Worm (Caenorhabditis elegans) whole organism, young adult: Measurements from ENCODE around the gene C08F1.10.

Experiments
- B0035.1 ChIP-seq: sonication (generic microtip); optimal IDR thresholded peaks from 2 replicates; lab custom pipeline; 2016; ENCODE audit warnings: missing genetic modification characterization, mild to moderate bottlenecking, missing compliant biosample characterization, missing genotype, missing genetic modification reagents
- B0336.3 ChIP-seq: fragments of 200-800 bp; sonication (Bioruptor generic); IDR thresholded peaks from 2 replicates; pipeline ENCODE4 v1.3.6; 2022; ENCODE audit warnings: missing genetic modification characterization, missing compliant biosample characterization
- C17E4.6 ChIP-seq: fragments of 200-800 bp; sonication (Bioruptor generic); IDR thresholded peaks from 2 replicates; pipeline ENCODE4 v1.3.6; 2022; ENCODE audit warnings: missing genetic modification reagents, missing genetic modification characterization, missing compliant biosample characterization
- F10E7.11 ChIP-seq: sonication (generic microtip); optimal IDR thresholded peaks from 2 replicates; lab custom pipeline; 2017; ENCODE audit warnings: mild to moderate bottlenecking, missing genetic modification characterization, moderate library complexity, missing compliant biosample characterization
- F22D6.2 ChIP-seq: sonication (generic microtip); optimal IDR thresholded peaks from 2 replicates; lab custom pipeline; 2016; ENCODE audit warnings: mild to moderate bottlenecking, missing genetic modification characterization, missing compliant biosample characterization
- F23B12.7 ChIP-seq: sonication (generic microtip); optimal IDR thresholded peaks from 2 replicates; lab custom pipeline; 2017; ENCODE audit warnings: missing genetic modification characterization, mild to moderate bottlenecking, missing compliant biosample characterization, antibody characterized with exemption, moderate library complexity; ENCODE audit not compliant: insufficient read depth
- F49E8.2 ChIP-seq: sonication (generic microtip); optimal IDR thresholded peaks from 3 replicates; lab custom pipeline; 2017; ENCODE audit warnings: missing genetic modification characterization, mild to moderate bottlenecking, missing compliant biosample characterization, antibody characterized with exemption, moderate library complexity; ENCODE audit not compliant: insufficient read depth
- F52B5.7 ChIP-seq: sonication (generic microtip); optimal IDR thresholded peaks from 2 replicates; lab custom pipeline; 2016; ENCODE audit warnings: mild to moderate bottlenecking, missing genetic modification characterization, missing compliant biosample characterization
- K12H6.12 ChIP-seq: fragments of 200-800 bp; sonication (Bioruptor generic); optimal IDR thresholded peaks from 2 replicates; lab custom pipeline; 2018; ENCODE audit warnings: mild to moderate bottlenecking, missing genetic modification characterization, missing compliant biosample characterization
- T26A5.8 ChIP-seq: sonication (generic microtip); optimal IDR thresholded peaks from 2 replicates; lab custom pipeline; 2016; ENCODE audit warnings: missing genetic modification characterization, missing compliant biosample characterization
- Y56A3A.18 ChIP-seq: fragments of 200-800 bp; sonication (Bioruptor generic); IDR thresholded peaks from 2 replicates; pipeline ENCODE4 v1.3.6; 2022; ENCODE audit warnings: missing genetic modification reagents, missing genetic modification characterization, missing compliant biosample characterization
- Y95B8A.8 ChIP-seq: fragments of 200-800 bp; sonication (Bioruptor generic); IDR thresholded peaks from 2 replicates; pipeline ENCODE4 v1.3.6; 2022; ENCODE audit warnings: missing genetic modification reagents, missing genetic modification characterization, missing compliant biosample characterization
- ama-1 ChIP-seq, 3 experiments: fragments of 150-350 bp in 1 of 3; sonication (generic microtip) in 2 of 3; optimal IDR thresholded peaks; 2 replicates each; lab custom pipeline; 2014 to 2018; ENCODE audit warnings: missing biosample characterization in 2 of 3, missing genetic modification characterization in 2 of 3, missing genetic modification reagents in 2 of 3
- atf-7 ChIP-seq: sonication (generic microtip); optimal IDR thresholded peaks from 2 replicates; lab custom pipeline; 2017; ENCODE audit warnings: mild to moderate bottlenecking, missing genetic modification characterization, missing compliant biosample characterization
- attf-5 ChIP-seq: fragments of 200-800 bp; sonication (Bioruptor generic); optimal IDR thresholded peaks from 2 replicates; lab custom pipeline; 2018; ENCODE audit warnings: mild to moderate bottlenecking, missing genetic modification characterization, missing compliant biosample characterization
- cebp-1 ChIP-seq, 2 experiments: fragments of 200-800 bp in 1 of 2; sonication (Bioruptor generic) in 1 of 2; sonication (generic microtip) in 1 of 2; IDR thresholded peaks in 1 of 2; optimal IDR thresholded peaks in 1 of 2; 2 replicates each; pipeline versions ENCODE4 v1.3.6 to Lab custom; 2017 to 2022; ENCODE audit warnings: missing compliant biosample characterization in 2 of 2, missing genetic modification characterization in 2 of 2, mild to moderate bottlenecking in 1 of 2, missing genetic modification reagents in 1 of 2, moderate library complexity in 1 of 2
- ceh-58 ChIP-seq: fragments of 200-800 bp; sonication (Bioruptor generic); IDR thresholded peaks from 2 replicates; pipeline ENCODE4 v1.3.6; 2022; ENCODE audit warnings: missing genetic modification characterization, missing compliant biosample characterization
- dox-1 ChIP-seq: fragments of 200-800 bp; sonication (Bioruptor generic); IDR thresholded peaks from 2 replicates; pipeline ENCODE4 v1.3.6; 2022; ENCODE audit warnings: missing genetic modification reagents, missing genetic modification characterization, missing compliant biosample characterization
- egl-44 ChIP-seq: fragments of 200-800 bp; sonication (Bioruptor generic); IDR thresholded peaks from 2 replicates; pipeline ENCODE4 v1.3.6; 2022; ENCODE audit warnings: missing genetic modification reagents, missing genetic modification characterization, missing compliant biosample characterization
- gei-17 ChIP-seq: fragments of 200-800 bp; sonication (Bioruptor generic); optimal IDR thresholded peaks from 2 replicates; lab custom pipeline; 2018; ENCODE audit warnings: mild to moderate bottlenecking, missing genetic modification characterization, missing compliant biosample characterization
- hlh-26 ChIP-seq: fragments of 200-800 bp; sonication (Bioruptor generic); conservative IDR thresholded peaks from 2 replicates; pipeline ENCODE4 v1.3.6; 2022; ENCODE audit warnings: missing genetic modification reagents, missing genetic modification characterization, missing compliant biosample characterization
- hmg-1.2 ChIP-seq: fragments of 200-800 bp; sonication (Bioruptor generic); IDR thresholded peaks from 2 replicates; pipeline ENCODE4 v1.3.6; 2022; ENCODE audit warnings: missing genetic modification reagents, missing genetic modification characterization, missing compliant biosample characterization
- hsf-1 ChIP-seq: fragments of 200-800 bp; sonication (Bioruptor generic); IDR thresholded peaks from 2 replicates; pipeline ENCODE4 v1.3.6; 2022; ENCODE audit warnings: missing genetic modification reagents, missing genetic modification characterization, missing compliant biosample characterization
- lin-35 ChIP-seq, 3 experiments: fragments of 150-350 bp in 2 of 3; sonication (generic microtip) in 1 of 3; optimal IDR thresholded peaks; 2 replicates each; lab custom pipeline; 2014 to 2018; ENCODE audit warnings: missing biosample characterization in 3 of 3, missing genetic modification characterization in 3 of 3, missing genetic modification reagents in 3 of 3
- lin-40 ChIP-seq: sonication (generic microtip); optimal IDR thresholded peaks from 2 replicates; lab custom pipeline; 2016; ENCODE audit warnings: missing genetic modification characterization, mild to moderate bottlenecking, missing compliant biosample characterization, missing genotype, missing genetic modification reagents
- lir-1 ChIP-seq: fragments of 200-800 bp; sonication (Bioruptor generic); conservative IDR thresholded peaks from 2 replicates; pipeline ENCODE4 v1.3.6; 2022; ENCODE audit warnings: missing genetic modification reagents, missing genetic modification characterization, missing compliant biosample characterization
- lsy-27 ChIP-seq: sonication (generic microtip); optimal IDR thresholded peaks from 2 replicates; lab custom pipeline; 2017; ENCODE audit warnings: missing genetic modification characterization, mild to moderate bottlenecking, missing compliant biosample characterization, antibody characterized with exemption, missing genotype, borderline replicate concordance; ENCODE audit not compliant: insufficient read depth
- madf-10 ChIP-seq: sonication (generic microtip); optimal IDR thresholded peaks from 2 replicates; lab custom pipeline; 2016; ENCODE audit warnings: mild to moderate bottlenecking, missing genetic modification characterization, missing compliant biosample characterization
- mel-28 ChIP-seq: sonication (generic microtip); optimal IDR thresholded peaks from 2 replicates; lab custom pipeline; 2016; ENCODE audit warnings: borderline replicate concordance, mild to moderate bottlenecking, missing genetic modification characterization, missing compliant biosample characterization
- mxl-1 ChIP-seq: sonication (generic microtip); optimal IDR thresholded peaks from 2 replicates; lab custom pipeline; 2016; ENCODE audit warnings: missing genetic modification characterization, missing compliant biosample characterization
- nfya-1 ChIP-seq: sonication (generic microtip); optimal IDR thresholded peaks from 2 replicates; lab custom pipeline; 2017; ENCODE audit warnings: antibody characterized with exemption, missing compliant biosample characterization, missing genetic modification characterization, borderline replicate concordance; ENCODE audit not compliant: insufficient read depth
- nfyb-1 ChIP-seq: fragments of 200-800 bp; sonication (Bioruptor generic); IDR thresholded peaks from 2 replicates; pipeline ENCODE4 v1.3.6; 2022; ENCODE audit warnings: missing genetic modification reagents, missing genetic modification characterization, missing compliant biosample characterization
- nhr-80 ChIP-seq: sonication (generic microtip); optimal IDR thresholded peaks from 2 replicates; lab custom pipeline; 2016; ENCODE audit warnings: missing genetic modification characterization, missing compliant biosample characterization
- nhr-90 ChIP-seq: sonication (generic microtip); optimal IDR thresholded peaks from 2 replicates; lab custom pipeline; 2016; ENCODE audit warnings: missing genotype, mild to moderate bottlenecking, missing genetic modification characterization, missing compliant biosample characterization
- pha-4 ChIP-seq: fragments of 150-350 bp; sonication (generic microtip); optimal IDR thresholded peaks from 2 replicates; lab custom pipeline; 2014; ENCODE audit warnings: missing biosample characterization, missing genetic modification reagents, missing genetic modification characterization
- rcor-1 ChIP-seq: fragments of 200-800 bp; sonication (Bioruptor generic); IDR thresholded peaks from 2 replicates; pipeline ENCODE4 v1.3.6; 2022; ENCODE audit warnings: missing genetic modification reagents, missing genetic modification characterization, missing compliant biosample characterization
- rec-8 ChIP-seq, 2 experiments: sonication (generic microtip); optimal IDR thresholded peaks; 2 replicates each; lab custom pipeline; 2016; ENCODE audit warnings: mild to moderate bottlenecking in 2 of 2, missing genetic modification characterization in 2 of 2, missing genetic modification reagents in 2 of 2, missing genotype in 2 of 2, missing biosample characterization in 1 of 2, missing compliant biosample characterization in 1 of 2, moderate library complexity in 1 of 2
- snpc-1.1 ChIP-seq: sonication (generic microtip); optimal IDR thresholded peaks from 2 replicates; lab custom pipeline; 2017; ENCODE audit warnings: missing genetic modification characterization, mild to moderate bottlenecking, missing compliant biosample characterization, antibody characterized with exemption, moderate library complexity, missing genotype, missing genetic modification reagents; ENCODE audit not compliant: insufficient read depth
- xnd-1 ChIP-seq: sonication (generic microtip); optimal IDR thresholded peaks from 2 replicates; lab custom pipeline; 2016; ENCODE audit warnings: missing genotype, missing genetic modification reagents, missing genetic modification characterization, missing compliant biosample characterization
- ztf-26 ChIP-seq: sonication (generic microtip); optimal IDR thresholded peaks from 2 replicates; lab custom pipeline; 2017; ENCODE audit warnings: missing genetic modification characterization, missing compliant biosample characterization

Gene C08F1.10

DNA sequence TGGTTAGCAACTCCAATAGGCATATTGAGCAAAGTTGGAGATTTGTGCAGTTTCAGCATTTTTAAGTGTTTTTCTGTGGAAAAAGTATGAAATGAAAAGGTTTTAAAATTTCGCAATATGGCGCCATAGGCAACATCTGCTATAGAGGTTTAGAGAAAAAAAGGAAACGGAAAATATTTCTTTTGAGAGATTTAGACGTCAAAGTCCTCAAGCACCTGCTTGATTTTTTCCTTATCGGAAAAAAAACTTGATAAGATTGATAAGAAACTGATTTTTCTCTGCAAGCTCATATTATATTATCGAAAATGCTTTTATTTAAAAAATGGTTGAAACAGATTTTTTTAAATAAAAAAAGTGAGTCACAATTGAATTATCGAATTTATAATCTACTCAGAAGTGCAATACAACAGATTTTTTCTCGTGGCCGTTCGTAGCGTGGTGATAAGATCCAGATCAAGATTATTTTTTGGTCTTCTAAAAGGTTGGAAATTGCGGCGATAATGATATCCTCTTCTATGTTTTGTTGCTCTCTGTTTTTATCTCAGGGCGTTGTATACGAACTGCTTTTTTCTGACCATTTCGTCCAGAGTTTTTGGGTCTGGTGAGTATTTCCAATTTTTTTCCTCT is 33.9 kb upstream of the C08F1.10 start, which contains the start of gene fbxc-19:
Gene fbxc-19 (plus strand): TSS at position 536 of the 627 bp plus-strand sequence.
- TF ChIP-seq hmg-1.2 (GFP tag; lab: Robert Waterston, UW) (peak; percentile 94), C17E4.6 (GFP tag; lab: Robert Waterston, UW) (no peak), attf-5 (GFP tag; lab: Kevin White, UChicago) (peak; percentile 88), lsy-27 (no peak), T26A5.8 (tag; lab: Kevin White, UChicago) (no peak), gei-17 (GFP tag; lab: Kevin White, UChicago) (peak; percentile 14), dox-1 (0 out of 2 replicates have a peak, but pooled peaks have one; percentile 8), pha-4 (tag; lab: Kevin White, UChicago) (peak; percentile 85), madf-10 (tag; lab: Kevin White, UChicago) (no peak), Y56A3A.18 (no peak), atf-7 (tag; lab: Kevin White, UChicago) (peak; percentile 14), F52B5.7 (tag; lab: Kevin White, UChicago) (no peak), lin-35 (GFP tag; optimal IDR thresholded peaks at IDR 0.05; lab: Kevin White, UChicago) (no peak), cebp-1 (GFP tag; IDR thresholded peaks at IDR 0.05; lab: Robert Waterston, UW) (peak; percentile 99), cebp-1 (tag; optimal IDR thresholded peaks at IDR 0.05; lab: Kevin White, UChicago) (peak; percentile 100), F23B12.7 (tag; lab: Kevin White, UChicago) (no peak), K12H6.12 (tag; lab: Kevin White, UChicago) (no peak), nhr-80 (tag; lab: Kevin White, UChicago) (peak; percentile 68), hsf-1 (GFP tag; lab: Robert Waterston, UW) (no peak)

DNA sequence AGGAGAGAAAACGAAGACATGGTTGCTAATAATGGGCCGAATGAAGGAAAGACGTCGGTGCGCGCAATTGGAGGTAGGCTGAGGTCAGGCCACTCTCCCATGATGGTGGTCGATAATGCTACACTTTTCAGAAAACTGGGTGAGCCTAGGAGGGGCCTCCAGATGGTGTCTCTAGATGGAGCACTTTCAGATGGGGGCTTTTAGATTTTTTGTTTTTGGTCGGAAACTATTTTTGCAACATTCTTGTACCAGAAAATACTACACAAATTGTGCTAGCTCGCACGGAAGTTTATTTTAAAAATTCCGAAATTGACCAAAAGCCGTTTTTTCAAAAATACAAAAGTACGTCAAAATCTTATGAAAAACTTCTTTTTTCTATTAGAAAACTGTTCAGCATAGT is 32.2 kb upstream of the C08F1.10 start, which contains the start of gene fbxb-10:
Gene fbxb-10 (minus strand): TSS at position 101 of the 400 bp plus-strand sequence.
- no peak for TF ChIP-seq lir-1
- TF ChIP-seq hlh-26 (GFP tag; lab: Robert Waterston, UW) = no peak
- no peak for TF ChIP-seq nhr-90
- no peak for TF ChIP-seq nfyb-1 (GFP tag; lab: Robert Waterston, UW)
- TF ChIP-seq dox-1 = no peak
- TF ChIP-seq snpc-1.1 (tag; lab: Kevin White, UChicago) = no peak
- TF ChIP-seq egl-44 (GFP tag; lab: Robert Waterston, UW) = no peak
- TF ChIP-seq mxl-1 (tag; lab: Kevin White, UChicago) = no peak
- TF ChIP-seq ceh-58 = no peak
- no peak for TF ChIP-seq Y95B8A.8 (GFP tag; lab: Robert Waterston, UW)
- no peak for TF ChIP-seq ztf-26 (tag; lab: Kevin White, UChicago)
- TF ChIP-seq B0035.1 (tag; lab: Kevin White, UChicago) = no peak
- no peak for TF ChIP-seq rcor-1 (GFP tag; lab: Robert Waterston, UW)
- TF ChIP-seq T26A5.8 (tag; lab: Kevin White, UChicago) = no peak
- no peak for TF ChIP-seq mel-28

DNA sequence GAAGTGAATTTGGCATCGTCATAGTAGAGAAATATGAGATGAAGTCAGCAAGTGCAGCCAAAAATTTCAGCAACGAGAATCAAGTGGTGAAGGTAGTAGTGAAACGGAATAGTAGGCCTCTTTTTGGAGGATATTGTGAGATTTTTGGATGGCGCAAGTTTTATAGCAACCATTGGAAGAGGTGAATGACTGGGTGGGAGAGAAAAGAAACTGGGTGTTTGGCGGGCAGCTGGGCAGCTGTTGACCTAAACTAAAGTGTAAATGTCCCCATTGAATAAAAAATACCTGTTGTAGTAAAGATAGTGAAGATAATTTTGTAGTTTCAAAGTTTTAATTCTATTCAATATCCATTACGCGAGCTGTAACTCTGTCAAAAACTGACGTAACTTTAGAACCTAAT is 29.9 kb upstream of the C08F1.10 start:
- no peak for TF ChIP-seq xnd-1 (tag; lab: Kevin White, UChicago)

DNA sequence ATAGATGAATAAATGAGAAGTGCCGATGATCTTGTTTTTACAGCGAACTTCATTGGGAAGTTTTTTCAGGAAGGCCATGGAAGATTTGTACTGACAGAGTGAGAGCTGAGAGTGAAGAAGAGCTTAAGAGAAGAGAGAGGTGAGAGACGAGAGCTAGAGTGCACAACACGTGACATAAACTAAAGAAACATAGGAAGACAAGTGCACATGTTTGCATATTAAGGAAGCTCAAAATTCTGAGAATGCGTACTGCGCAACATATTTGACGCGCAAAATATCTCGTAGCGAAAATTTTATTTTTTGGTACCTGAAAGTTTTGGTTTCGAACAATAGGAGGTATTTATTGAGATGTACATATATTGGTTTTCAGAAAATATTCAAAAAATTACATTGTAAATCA is 22.1 kb upstream of the C08F1.10 start, which contains the start of gene C08F1.8:
Gene C08F1.8 (minus strand): TSS at position 101 of the 400 bp plus-strand sequence.
- TF ChIP-seq F22D6.2 (no peak), rec-8 (tag; optimal IDR thresholded peaks at IDR 0.05; lab: Kevin White, UChicago) (no peak), F10E7.11 (tag; lab: Kevin White, UChicago) (no peak), B0035.1 (tag; lab: Kevin White, UChicago) (no peak), F49E8.2 (no peak), lin-40 (no peak), hmg-1.2 (GFP tag; lab: Robert Waterston, UW) (no peak), nfya-1 (no peak), nhr-80 (tag; lab: Kevin White, UChicago) (no peak), B0336.3 (GFP tag; lab: Robert Waterston, UW) (no peak), ama-1 (optimal IDR thresholded peaks at IDR 0.05; lab: Kevin White, UChicago) (no peak), ama-1 (GFP tag; optimal IDR thresholded peaks at IDR 0.05; lab: Kevin White, UChicago) (no peak)
